Worm (Caenorhabditis elegans): ENCODE results near the gene C54E10.10.

C54E10.10 gene

DNA sequence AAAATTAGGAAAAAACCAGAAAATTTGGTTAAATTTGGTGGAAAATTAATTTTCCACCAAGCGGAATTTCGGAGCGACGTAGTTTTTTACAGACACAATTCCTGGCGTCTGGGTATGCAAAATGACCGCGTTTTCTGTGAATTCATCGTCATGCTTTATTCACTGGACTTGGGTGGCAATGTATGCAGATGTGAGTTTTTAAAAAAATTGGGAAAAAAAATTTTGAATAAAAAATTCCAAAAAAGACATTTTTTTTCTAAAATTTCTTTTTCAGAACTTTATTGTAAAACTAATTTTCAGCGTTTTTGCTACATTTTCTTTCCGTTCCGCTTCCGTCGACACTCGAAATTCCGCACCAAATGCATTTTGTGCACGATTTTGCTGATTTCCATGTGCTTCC is 8.2 kb upstream of the C54E10.10 start, which contains the start of gene C54E10.7:
C54E10.7 (plus strand) TSS at position 301 of the 400 bp plus-strand sequence.
- TF ChIP-seq ceh-9 (tag; optimal IDR thresholded peaks at IDR 0.05) (no peak), sox-2 (GFP tag; IDR thresholded peaks at IDR 0.05) (no peak), hlh-6 (tag; optimal IDR thresholded peaks at IDR 0.05) (no peak), che-1 (tag; optimal IDR thresholded peaks at IDR 0.05) (no peak), sdc-2 (tag; optimal IDR thresholded peaks at IDR 0.05) (no peak), C08G9.2 (tag; optimal IDR thresholded peaks at IDR 0.05) (no peak), unc-3 (GFP tag; conservative IDR thresholded peaks at IDR 0.05) (no peak), unc-3 (tag; optimal IDR thresholded peaks at IDR 0.05) (no peak), ceh-34 (tag; optimal IDR thresholded peaks at IDR 0.05) (no peak), nfya-1 (tag; optimal IDR thresholded peaks at IDR 0.05) (no peak), ceh-48 (tag; optimal IDR thresholded peaks at IDR 0.05) (no peak), ama-1 (optimal IDR thresholded peaks at IDR 0.05) (no peak), syd-9 (tag; optimal IDR thresholded peaks at IDR 0.05) (no peak), pag-3 (tag; optimal IDR thresholded peaks at IDR 0.05; ENCODE audit: borderline replicate concordance) (no peak), ceh-30 (tag; optimal IDR thresholded peaks at IDR 0.05) (no peak), ets-4 (tag; optimal IDR thresholded peaks at IDR 0.05) (no peak), nhr-232 (tag; optimal IDR thresholded peaks at IDR 0.05) (no peak)

ce11 chrV:18810705-18811104 is 7.5 kb upstream of the C54E10.10 start, which contains the start of gene C54E10.3:
Gene C54E10.3, plus strand, starts transcription at chrV:18811005.
- TF ChIP-seq fax-1 (tag; optimal IDR thresholded peaks at IDR 0.05) (no peak), fkh-6 (tag; optimal IDR thresholded peaks at IDR 0.05) (no peak), elt-2 (tag; optimal IDR thresholded peaks at IDR 0.05) (no peak), ztf-16 (tag; optimal IDR thresholded peaks at IDR 0.05) (no peak), tbx-7 (tag; optimal IDR thresholded peaks at IDR 0.05) (no peak), nhr-11 (tag; optimal IDR thresholded peaks at IDR 0.05) (no peak), odd-2 (tag; optimal IDR thresholded peaks at IDR 0.05) (no peak), sox-2 (GFP tag; IDR thresholded peaks at IDR 0.05) (no peak), K02D7.2 (tag; optimal IDR thresholded peaks at IDR 0.05) (no peak)

- TF ChIP-seq rnt-1 (tag; optimal IDR thresholded peaks at IDR 0.05) = peak; percentile 37
- no peak for TF ChIP-seq sox-4 (tag; optimal IDR thresholded peaks at IDR 0.05)
- no peak for TF ChIP-seq F13H6.1 (tag; optimal IDR thresholded peaks at IDR 0.05)
- TF ChIP-seq fkh-6 (tag; optimal IDR thresholded peaks at IDR 0.05) = no peak
- no peak for TF ChIP-seq elt-4 (tag; optimal IDR thresholded peaks at IDR 0.05)
- TF ChIP-seq ceh-31 (tag; optimal IDR thresholded peaks at IDR 0.05) = peak; percentile 66
- TF ChIP-seq unc-3 (GFP tag; conservative IDR thresholded peaks at IDR 0.05) = no peak
- TF ChIP-seq unc-3 (tag; optimal IDR thresholded peaks at IDR 0.05) = no peak
- TF ChIP-seq pat-9 (tag; optimal IDR thresholded peaks at IDR 0.05) = no peak
- TF ChIP-seq fax-1 (tag; optimal IDR thresholded peaks at IDR 0.05) = no peak
- no peak for TF ChIP-seq syd-9 (tag; optimal IDR thresholded peaks at IDR 0.05)
- peak; percentile 28 for TF ChIP-seq hlh-8 (tag; optimal IDR thresholded peaks at IDR 0.05)
- no peak for TF ChIP-seq sox-2 (GFP tag; IDR thresholded peaks at IDR 0.05)
- no peak for TF ChIP-seq K02D7.2 (tag; optimal IDR thresholded peaks at IDR 0.05)
- no peak for TF ChIP-seq unc-55 (GFP tag; optimal IDR thresholded peaks at IDR 0.05)
- TF ChIP-seq tbx-2 (tag; optimal IDR thresholded peaks at IDR 0.05) = peak; percentile 29
- TF ChIP-seq ceh-9 (tag; optimal IDR thresholded peaks at IDR 0.05) = no peak
- no peak for TF ChIP-seq dve-1 (tag; optimal IDR thresholded peaks at IDR 0.05)
- no peak for TF ChIP-seq fkh-10 (GFP tag; optimal IDR thresholded peaks at IDR 0.05)
- no peak for TF ChIP-seq C08G9.2 (tag; optimal IDR thresholded peaks at IDR 0.05)
- no peak for TF ChIP-seq ceh-22 (tag; optimal IDR thresholded peaks at IDR 0.05)
- no peak for TF ChIP-seq eyg-1 (tag; optimal IDR thresholded peaks at IDR 0.05)
- TF ChIP-seq pha-4 (tag; optimal IDR thresholded peaks at IDR 0.05) = no peak
- TF ChIP-seq sdc-2 (tag; optimal IDR thresholded peaks at IDR 0.05) = no peak
- no peak for TF ChIP-seq nhr-232 (tag; optimal IDR thresholded peaks at IDR 0.05)
- TF ChIP-seq ahr-1 (tag; optimal IDR thresholded peaks at IDR 0.05) = no peak
- TF ChIP-seq Y22D7AL.16 (tag; optimal IDR thresholded peaks at IDR 0.05) = no peak
- no peak for TF ChIP-seq nhr-11 (tag; optimal IDR thresholded peaks at IDR 0.05)
- TF ChIP-seq ttx-3 (tag; optimal IDR thresholded peaks at IDR 0.05) = no peak
- TF ChIP-seq ceh-18 (tag; optimal IDR thresholded peaks at IDR 0.05) = peak; percentile 28
- no peak for TF ChIP-seq odd-2 (tag; optimal IDR thresholded peaks at IDR 0.05)
- no peak for TF ChIP-seq lim-6 (tag; optimal IDR thresholded peaks at IDR 0.05)
- TF ChIP-seq ceh-2 (tag; optimal IDR thresholded peaks at IDR 0.05) = no peak
- no peak for TF ChIP-seq npax-4 (tag; optimal IDR thresholded peaks at IDR 0.05)
- no peak for TF ChIP-seq hlh-6 (tag; optimal IDR thresholded peaks at IDR 0.05)
- TF ChIP-seq nfya-1 (tag; optimal IDR thresholded peaks at IDR 0.05) = peak; percentile 35
- no peak for TF ChIP-seq dmd-4 (tag; optimal IDR thresholded peaks at IDR 0.05; ENCODE audit: borderline replicate concordance)
- no peak for TF ChIP-seq madf-2 (tag; optimal IDR thresholded peaks at IDR 0.05)
- no peak for TF ChIP-seq pha-2 (tag; optimal IDR thresholded peaks at IDR 0.05)
These were observed 5.5 kb upstream of the C54E10.10 start, which contains the start of gene C54E10.6 for ce11 chrV:18808621-18809020. Gene C54E10.6, minus strand, starts transcription at chrV:18808729.

Data from whole organism, late embryonic.